Fruit fly (Drosophila melanogaster): ENCODE measurements around the gene CG32536.

Gene CG32536

DNA sequence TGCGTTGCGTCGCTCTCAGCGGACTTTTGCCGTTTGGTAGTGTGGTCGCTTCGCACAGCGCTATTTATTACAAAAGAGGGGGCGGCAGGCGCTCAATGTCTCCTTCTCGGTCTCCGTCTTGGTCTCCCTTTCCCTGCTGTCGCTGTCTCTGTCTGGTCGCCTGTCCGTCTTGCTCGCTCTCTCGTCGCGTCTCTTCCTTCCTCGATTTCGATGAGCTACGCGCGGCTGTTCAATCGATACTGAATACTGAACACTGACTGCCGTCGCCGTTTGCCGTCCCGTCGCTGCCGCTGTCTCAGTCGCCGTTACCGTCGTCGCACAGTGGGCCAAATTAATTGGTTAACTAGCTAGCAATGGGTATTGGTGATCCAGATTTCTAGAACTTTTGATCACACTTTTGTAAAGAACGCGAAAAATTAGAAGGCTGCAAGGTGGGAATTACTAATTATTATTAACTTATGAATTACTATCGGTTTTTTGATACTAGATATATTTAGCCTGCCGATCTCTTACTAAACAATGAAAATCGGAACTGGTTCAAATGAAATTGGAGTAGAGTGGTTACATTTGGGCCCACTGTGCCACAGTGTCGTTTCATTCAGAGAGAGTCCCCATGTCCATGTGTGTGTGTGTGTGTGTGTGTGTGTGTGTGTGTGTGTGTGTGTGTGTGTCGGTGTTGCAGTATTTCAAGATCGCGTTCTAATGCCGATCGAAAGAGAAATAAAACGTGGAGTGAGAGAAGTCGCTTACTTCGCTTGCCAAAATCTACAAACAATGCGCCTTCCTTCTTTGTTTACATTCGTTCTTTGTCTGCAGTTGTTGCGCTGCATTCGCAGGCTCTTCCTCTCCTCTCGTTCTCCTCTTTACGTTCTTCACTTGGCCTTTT is 21.4 kb upstream of the CG32536 start, which contains the start of gene CG8034 (continued):
- TF ChIP-seq esn (GFP tag; optimal IDR thresholded peaks at IDR 0.05) (peak; percentile 98), Ets96B (tag; optimal IDR thresholded peaks at IDR 0.05) (peak; percentile 97), Eip75B (GFP tag; optimal IDR thresholded peaks at IDR 0.05) (peak; percentile 99), eg (GFP tag; IDR thresholded peaks at IDR 0.05) (peak; percentile 95), CG6854 (GFP tag; optimal IDR thresholded peaks at IDR 0.05) (peak; percentile 96), Met (GFP tag; optimal IDR thresholded peaks at IDR 0.05) (peak; percentile 99), CG32006 (GFP tag; optimal IDR thresholded peaks at IDR 0.05) (peak; percentile 99), CG6792 (GFP tag; optimal IDR thresholded peaks at IDR 0.05) (peak; percentile 98), vri (GFP tag; optimal IDR thresholded peaks at IDR 0.05) (peak; percentile 95), Hr4 (GFP tag; optimal IDR thresholded peaks at IDR 0.05) (peak; percentile 98), Sox14 (GFP tag; optimal IDR thresholded peaks at IDR 0.05) (peak; percentile 98), CG8119 (GFP tag; IDR thresholded peaks at IDR 0.05) (peak; percentile 98), pdm3 (GFP tag; optimal IDR thresholded peaks at IDR 0.05) (peak; percentile 98), spab (GFP tag; optimal IDR thresholded peaks at IDR 0.05) (peak; percentile 97), CG11902 (GFP tag; optimal IDR thresholded peaks at IDR 0.05) (peak; percentile 97)

DNA sequence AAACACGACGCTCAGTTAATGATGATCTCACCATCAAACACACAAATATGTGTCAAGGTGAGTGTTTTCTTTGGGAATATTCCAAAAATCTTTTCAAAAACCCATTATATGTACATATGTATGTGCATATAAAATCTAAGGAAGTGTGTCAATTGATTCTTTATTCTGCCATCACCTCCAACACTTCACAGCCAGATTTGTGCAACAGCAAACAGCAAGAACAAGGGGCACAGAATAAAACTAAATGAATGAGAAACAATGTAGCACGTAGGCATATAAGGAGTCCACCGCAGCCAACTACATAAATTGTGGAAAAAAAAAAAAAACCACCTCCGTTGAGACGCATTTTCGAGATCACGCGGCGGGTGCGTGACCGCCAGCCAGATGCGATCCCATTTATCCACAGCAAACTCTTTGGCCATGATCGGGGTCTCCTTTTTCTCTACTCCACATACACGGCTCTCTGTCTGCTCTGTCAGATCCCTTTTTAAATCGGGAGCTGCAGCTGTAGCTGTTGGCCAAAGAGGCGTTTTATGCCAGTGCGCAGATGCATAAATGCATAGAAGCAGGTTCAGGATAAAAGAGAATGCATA is 19.2 kb upstream of the CG32536 start:
- TF ChIP-seq dac (GFP tag; optimal IDR thresholded peaks at IDR 0.05) (no peak), CG8632 (GFP tag; optimal IDR thresholded peaks at IDR 0.05) (no peak), CG16779 (tag; optimal IDR thresholded peaks at IDR 0.05) (no peak), Hr38 (GFP tag; optimal IDR thresholded peaks at IDR 0.05) (no peak), svp (GFP tag) (no peak), Eip93F (GFP tag; optimal IDR thresholded peaks at IDR 0.05) (no peak), CG8319 (GFP tag; optimal IDR thresholded peaks at IDR 0.05) (peak; percentile 98), CG8119 (GFP tag; IDR thresholded peaks at IDR 0.05) (no peak), Sox14 (GFP tag; optimal IDR thresholded peaks at IDR 0.05) (no peak), Lpt (GFP tag; optimal IDR thresholded peaks at IDR 0.05) (no peak), CG6163 (GFP tag; IDR thresholded peaks at IDR 0.05) (no peak), CG1621 (tag; optimal IDR thresholded peaks at IDR 0.05) (no peak), ss (GFP tag; optimal IDR thresholded peaks at IDR 0.05) (peak; percentile 23 to 50), Eip78C (GFP tag) (no peak), esn (GFP tag; optimal IDR thresholded peaks at IDR 0.05) (no peak), CG6792 (GFP tag; optimal IDR thresholded peaks at IDR 0.05) (no peak), cyc (GFP tag; optimal IDR thresholded peaks at IDR 0.05) (no peak), CG11902 (GFP tag; optimal IDR thresholded peaks at IDR 0.05) (no peak), Smox (GFP tag; optimal IDR thresholded peaks at IDR 0.05) (no peak), pdm3 (GFP tag; optimal IDR thresholded peaks at IDR 0.05) (no peak), dsx (GFP tag; optimal IDR thresholded peaks at IDR 0.05; ENCODE audit: poor library complexity, severe bottlenecking) (peak; percentile 94), spab (GFP tag; optimal IDR thresholded peaks at IDR 0.05) (no peak), CG9139 (GFP tag; optimal IDR thresholded peaks at IDR 0.05) (no peak), CG32006 (GFP tag; optimal IDR thresholded peaks at IDR 0.05) (no peak)

DNA sequence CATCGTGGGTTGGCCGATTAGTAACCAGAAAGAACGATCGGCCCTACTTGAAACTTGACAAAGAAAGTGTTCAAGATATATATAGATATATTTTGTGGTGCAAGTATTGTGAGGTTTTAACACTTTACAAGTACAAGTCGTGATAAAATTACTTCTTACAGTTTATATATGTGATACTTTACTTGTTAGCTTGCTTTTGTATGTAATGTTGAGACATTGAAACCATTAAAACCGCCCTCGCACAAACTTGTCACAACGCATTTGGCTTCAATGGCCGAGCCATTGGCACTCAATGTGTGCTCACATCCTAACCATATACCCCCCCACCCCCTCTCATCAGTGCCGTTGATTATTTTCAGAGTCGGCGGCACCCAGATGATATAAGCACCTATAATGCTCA is 18.3 kb upstream of the CG32536 start:
- TF ChIP-seq spab (GFP tag; optimal IDR thresholded peaks at IDR 0.05): no peak
- TF ChIP-seq lz (GFP tag; optimal IDR thresholded peaks at IDR 0.05): no peak
- TF ChIP-seq vri (GFP tag; optimal IDR thresholded peaks at IDR 0.05): no peak
- no peak for TF ChIP-seq Eip93F (GFP tag; optimal IDR thresholded peaks at IDR 0.05)
- no peak for TF ChIP-seq eg (GFP tag; IDR thresholded peaks at IDR 0.05)
- TF ChIP-seq Lpt (GFP tag; optimal IDR thresholded peaks at IDR 0.05): no peak
- no peak for TF ChIP-seq Ets21C (GFP tag; optimal IDR thresholded peaks at IDR 0.05)

DNA sequence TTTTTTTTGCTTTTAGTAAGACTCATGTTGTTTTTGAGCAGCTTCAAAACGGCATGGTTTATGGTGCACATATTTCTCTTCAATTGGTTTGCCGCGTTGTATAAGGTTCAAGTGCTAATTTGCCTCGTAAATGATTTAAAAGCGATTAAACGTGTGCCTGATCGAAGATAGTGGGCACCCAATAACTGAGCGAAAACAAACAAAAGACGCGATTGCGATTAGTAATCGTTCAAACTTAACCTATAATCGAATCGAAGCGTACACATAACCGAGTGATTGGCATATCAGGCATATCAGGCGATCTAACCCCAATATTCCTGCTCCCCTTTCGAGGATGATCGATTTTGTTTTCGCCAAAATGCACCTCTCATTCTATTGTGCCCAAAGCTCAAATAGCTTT is 17.3 kb upstream of the CG32536 start:
- TF ChIP-seq svp (GFP tag) (peak; percentile 43), Gug (GFP tag; IDR thresholded peaks at IDR 0.05) (no peak), vri (GFP tag; optimal IDR thresholded peaks at IDR 0.05) (peak; percentile 78)

Data from whole organism, prepupa.